Fruit fly (Drosophila melanogaster) whole organism, embryonic: ENCODE data around the gene CG8668.
A peak's percentile ranks its signal among the peaks of the same experiment; 100 is the strongest.

ENCODE experiments used
- B-H2 ChIP-seq: fragments of 200-800 bp; sonication (Bioruptor generic); optimal IDR thresholded peaks from 2 replicates; lab custom pipeline; 2018; ENCODE audit warnings: missing biosample characterization, mild to moderate bottlenecking, missing genetic modification characterization
- CG11695 ChIP-seq: fragments of 200-800 bp; sonication (Bioruptor generic); IDR thresholded peaks from 3 replicates; pipeline ENCODE4 v1.3.6; 2022; ENCODE audit warnings: missing biosample characterization, missing genetic modification characterization
- CG3847 ChIP-seq: fragments of 200-800 bp; sonication (Bioruptor generic); IDR thresholded peaks from 2 replicates; pipeline ENCODE4 v1.3.6; 2022; ENCODE audit warnings: missing biosample characterization, missing genetic modification characterization
- CG6175 ChIP-seq: fragments of 200-800 bp; sonication (Bioruptor generic); IDR thresholded peaks from 3 replicates; pipeline ENCODE4 v1.3.6; 2022; ENCODE audit warnings: missing biosample characterization, missing genetic modification characterization
- CG6765 ChIP-seq: fragments of 200-800 bp; sonication (Bioruptor generic); optimal IDR thresholded peaks from 3 replicates; lab custom pipeline; 2017; ENCODE audit warnings: missing biosample characterization, mild to moderate bottlenecking, missing genetic modification characterization
- CG6791 ChIP-seq: fragments of 200-800 bp; sonication (Bioruptor generic); IDR thresholded peaks from 3 replicates; pipeline ENCODE4 v1.3.6; 2022; ENCODE audit warnings: missing biosample characterization, missing genetic modification characterization; ENCODE audit not compliant: partially characterized antibody
- CG8388 ChIP-seq: fragments of 200-800 bp; sonication (Bioruptor generic); optimal IDR thresholded peaks from 2 replicates; lab custom pipeline; 2019; ENCODE audit warnings: missing biosample characterization, mild to moderate bottlenecking, missing genetic modification characterization, moderate library complexity
- Drgx ChIP-seq: fragments of 200-800 bp; sonication (Bioruptor generic); IDR thresholded peaks from 2 replicates; pipeline ENCODE4 v1.3.6; 2022; ENCODE audit warnings: missing biosample characterization, missing genetic modification characterization
- Med ChIP-seq: fragments of 200-800 bp; sonication (Bioruptor generic); peaks from one replicate; lab custom pipeline; 2016; ENCODE audit warnings: missing biosample characterization, missing genetic modification characterization, mild to moderate bottlenecking, inconsistent platforms, moderate library complexity
- Pdp1 ChIP-seq, 2 experiments: fragments of 200-800 bp; sonication (Bioruptor generic); optimal IDR thresholded peaks; 3 replicates each; lab custom pipeline; 2016; ENCODE audit warnings: missing biosample characterization in 2 of 2, missing genetic modification characterization in 2 of 2, mild to moderate bottlenecking in 1 of 2, moderate library complexity in 1 of 2
- Rfx ChIP-seq: fragments of 200-800 bp; sonication (Bioruptor generic); IDR thresholded peaks from 2 replicates; pipeline ENCODE4 v1.3.6; 2022; ENCODE audit warnings: missing biosample characterization, missing genetic modification characterization
- ap ChIP-seq: fragments of 200-800 bp; sonication (Bioruptor generic); IDR thresholded peaks from 2 replicates; pipeline ENCODE4 v1.3.6; 2022; ENCODE audit warnings: missing biosample characterization, missing genetic modification characterization
- chinmo ChIP-seq: fragments of 200-800 bp; sonication (Bioruptor generic); IDR thresholded peaks from 4 replicates; pipeline ENCODE4 v1.3.6; 2022; ENCODE audit warnings: missing biosample characterization, missing genetic modification characterization; ENCODE audit not compliant: partially characterized antibody
- disco-r ChIP-seq: fragments of 200-800 bp; sonication (Bioruptor generic); optimal IDR thresholded peaks from 2 replicates; lab custom pipeline; 2016; ENCODE audit warnings: missing biosample characterization, missing genetic modification characterization
- mirr ChIP-seq: fragments of 200-800 bp; sonication (Bioruptor generic); optimal IDR thresholded peaks from 3 replicates; lab custom pipeline; 2018; ENCODE audit warnings: missing biosample characterization, mild to moderate bottlenecking, missing genetic modification characterization

CG8668 gene

dm6 chr2L:8171544-8171943 is 44.7 kb downstream of the CG8668 start (continued):
- TF ChIP-seq Rfx (0 out of 2 replicates have a peak, but pooled peaks have one; percentile 7), disco-r (GFP tag; lab: Kevin White, UChicago) (no peak), Med (GFP tag; lab: Kevin White, UChicago) (peak; percentile 78), CG6175 (GFP tag; lab: Robert Waterston, UW) (peak; percentile 93), CG6765 (no peak), CG6791 (GFP tag; lab: Robert Waterston, UW) (no peak), CG8388 (no peak), B-H2 (GFP tag; lab: Kevin White, UChicago) (peak; percentile 2), CG3847 (GFP tag; lab: Robert Waterston, UW) (no peak), ap (GFP tag; lab: Robert Waterston, UW) (no peak), Pdp1 (GFP tag; optimal IDR thresholded peaks at IDR 0.05; lab: Kevin White, UChicago) (no peak), chinmo (GFP tag; lab: Robert Waterston, UW) (0 out of 4 replicates have a peak, but pooled peaks have one; percentile 64), CG11695 (GFP tag; lab: Robert Waterston, UW) (no peak), mirr (GFP tag; lab: Kevin White, UChicago) (peak; percentile 37), Drgx (GFP tag; lab: Robert Waterston, UW) (0 out of 2 replicates have a peak, but pooled peaks have one; percentile 20)
